Fruit fly (Drosophila melanogaster): Measurements from ENCODE around the gene CG16952.

The CG16952 gene

dm6 chrX:15860479-15860878 is 9.5 kb upstream of the CG16952 start (continued):
- TF ChIP-seq cg (GFP tag; optimal IDR thresholded peaks at IDR 0.05) (peak; percentile 31), stc (GFP tag; IDR thresholded peaks at IDR 0.05) (no peak), onecut (GFP tag; IDR thresholded peaks at IDR 0.05) (peak; percentile 93), CG4854 (GFP tag; optimal IDR thresholded peaks at IDR 0.05) (no peak), zen (tag; optimal IDR thresholded peaks at IDR 0.05) (no peak), C15 (GFP tag; IDR thresholded peaks at IDR 0.05) (no peak), bigmax (GFP tag; optimal IDR thresholded peaks at IDR 0.05) (no peak), CG7987 (GFP tag; optimal IDR thresholded peaks at IDR 0.05) (no peak), sob (GFP tag; IDR thresholded peaks at IDR 0.05) (peak; percentile 54; the same call in 1 of the 2 replicates), Rfx (GFP tag; IDR thresholded peaks at IDR 0.05) (peak; percentile 44; the same call in 1 of the 2 replicates), CG17186 (GFP tag; optimal IDR thresholded peaks at IDR 0.05) (no peak), Adf1 (GFP tag; IDR thresholded peaks at IDR 0.05) (peak; percentile 69), CG14667 (GFP tag; IDR thresholded peaks at IDR 0.05) (no peak), Dip3 (GFP tag; optimal IDR thresholded peaks at IDR 0.05) (no peak), Atf3 (GFP tag; optimal IDR thresholded peaks at IDR 0.05) (no peak), CG30431 (GFP tag; optimal IDR thresholded peaks at IDR 0.05) (no peak), unpg (GFP tag; optimal IDR thresholded peaks at IDR 0.05) (peak; percentile 11), caup (GFP tag; optimal IDR thresholded peaks at IDR 0.05; ENCODE audit: severe bottlenecking) (no peak), otp (GFP tag; IDR thresholded peaks at IDR 0.05) (no peak), Jarid2 (GFP tag; optimal IDR thresholded peaks at IDR 0.05) (no peak)

- TF ChIP-seq sens (GFP tag), result peak; percentile 61
- peak; percentile 20 for TF ChIP-seq Med (GFP tag)
- TF ChIP-seq CG18619 (GFP tag; optimal IDR thresholded peaks at IDR 0.05), result no peak
Measured at dm6 chrX:15866032-15866431, 4.0 kb upstream of the CG16952 start.

dm6 chrX:15866799-15867412 is 3.1 kb upstream of the CG16952 start:
- TF ChIP-seq H15 (GFP tag; IDR thresholded peaks at IDR 0.05), result no peak
- TF ChIP-seq hbn (GFP tag; IDR thresholded peaks at IDR 0.05; ENCODE audit: partially characterized antibody), result 0 out of 2 replicates have a peak, but pooled peaks have one; percentile 11
- TF ChIP-seq CG2116 (GFP tag; optimal IDR thresholded peaks at IDR 0.05), result peak; percentile 97
- TF ChIP-seq CG3838 (GFP tag; optimal IDR thresholded peaks at IDR 0.05), result no peak
- TF ChIP-seq CG14667 (GFP tag; IDR thresholded peaks at IDR 0.05), result no peak
- peak; percentile 74 for TF ChIP-seq Dp (GFP tag; optimal IDR thresholded peaks at IDR 0.05)
- no peak for TF ChIP-seq CG10959 (GFP tag; IDR thresholded peaks at IDR 0.05)
- TF ChIP-seq BEAF-32 (GFP tag; optimal IDR thresholded peaks at IDR 0.05), result peak; percentile 54
- no peak for TF ChIP-seq ab (GFP tag; optimal IDR thresholded peaks at IDR 0.05)
- TF ChIP-seq CG9727 (GFP tag; optimal IDR thresholded peaks at IDR 0.05), result no peak
- TF ChIP-seq CG2712 (tag; optimal IDR thresholded peaks at IDR 0.05), result peak; percentile 14
- TF ChIP-seq CG9817 (tag; optimal IDR thresholded peaks at IDR 0.05), result no peak
- TF ChIP-seq dpn (GFP tag; optimal IDR thresholded peaks at IDR 0.05), result no peak
- no peak for TF ChIP-seq CG16813 (GFP tag; IDR thresholded peaks at IDR 0.05; ENCODE audit: partially characterized antibody)
- TF ChIP-seq CG11504 (tag; optimal IDR thresholded peaks at IDR 0.05), result no peak
- TF ChIP-seq cas (GFP tag; IDR thresholded peaks at IDR 0.05), result no peak
- TF ChIP-seq pb (GFP tag; optimal IDR thresholded peaks at IDR 0.05), result no peak
- TF ChIP-seq crp (GFP tag; optimal IDR thresholded peaks at IDR 0.05), result peak in 1 of 2 experiments; percentile 75
- TF ChIP-seq onecut (GFP tag; IDR thresholded peaks at IDR 0.05), result peak; percentile 8; the same call in 1 of the 2 replicates
- TF ChIP-seq sens (GFP tag), result peak; percentile 8
- TF ChIP-seq Ptx1 (GFP tag; IDR thresholded peaks at IDR 0.05), result no peak
- peak; percentile 50 for TF ChIP-seq Scr (GFP tag; IDR thresholded peaks at IDR 0.05; ENCODE audit: partially characterized antibody)
- TF ChIP-seq bowl (GFP tag; IDR thresholded peaks at IDR 0.05), result no peak
- no peak for TF ChIP-seq Dad (GFP tag; optimal IDR thresholded peaks at IDR 0.05)
- peak; percentile 55; the same call in 1 of the 2 replicates for TF ChIP-seq bbx (GFP tag; IDR thresholded peaks at IDR 0.05; ENCODE audit: partially characterized antibody)
- TF ChIP-seq run (tag; optimal IDR thresholded peaks at IDR 0.05), result no peak
- peak; percentile 9 for TF ChIP-seq CG1603 (tag; optimal IDR thresholded peaks at IDR 0.05)
- TF ChIP-seq Ets97D (GFP tag; optimal IDR thresholded peaks at IDR 0.05), result peak; percentile 35

Data from whole organism, embryonic.